Worm (Caenorhabditis elegans): Measurements from ENCODE around the gene col-158.

The col-158 gene

ce11 chrV:11859082-11859858 is 29.9 kb downstream of the col-158 start:
- TF ChIP-seq W03F9.2 (tag; optimal IDR thresholded peaks at IDR 0.05) (no peak), him-1 (tag; optimal IDR thresholded peaks at IDR 0.05) (no peak), dao-5 (tag; optimal IDR thresholded peaks at IDR 0.05) (no peak)

DNA sequence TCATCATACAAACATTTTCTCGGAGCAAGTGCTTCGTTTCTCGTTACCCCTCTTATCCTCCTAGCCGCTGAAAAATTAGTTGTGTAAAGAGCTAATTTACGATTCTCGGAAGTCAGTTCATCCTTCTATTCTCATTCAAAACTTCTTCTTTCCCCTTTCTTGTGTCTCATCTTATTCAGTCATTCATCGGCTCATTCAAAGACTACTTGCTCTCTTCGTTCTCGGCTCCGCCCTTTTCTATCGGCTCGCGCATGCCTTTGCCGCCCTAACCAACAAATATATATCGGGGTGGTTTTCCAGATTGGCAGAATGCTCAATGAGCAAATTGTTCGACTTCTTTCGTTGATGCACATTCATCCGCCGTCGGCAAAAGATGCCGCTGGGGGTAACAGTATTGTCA is 31.0 kb downstream of the col-158 start, which contains the start of gene R13H4.5:
Gene R13H4.5, plus strand, starts transcription at position 301 of the 400 bp plus-strand sequence.
- TF ChIP-seq him-1 (tag; optimal IDR thresholded peaks at IDR 0.05) = no peak
- no peak for TF ChIP-seq dao-5 (tag; optimal IDR thresholded peaks at IDR 0.05)
- no peak for TF ChIP-seq W03F9.2 (tag; optimal IDR thresholded peaks at IDR 0.05)

DNA sequence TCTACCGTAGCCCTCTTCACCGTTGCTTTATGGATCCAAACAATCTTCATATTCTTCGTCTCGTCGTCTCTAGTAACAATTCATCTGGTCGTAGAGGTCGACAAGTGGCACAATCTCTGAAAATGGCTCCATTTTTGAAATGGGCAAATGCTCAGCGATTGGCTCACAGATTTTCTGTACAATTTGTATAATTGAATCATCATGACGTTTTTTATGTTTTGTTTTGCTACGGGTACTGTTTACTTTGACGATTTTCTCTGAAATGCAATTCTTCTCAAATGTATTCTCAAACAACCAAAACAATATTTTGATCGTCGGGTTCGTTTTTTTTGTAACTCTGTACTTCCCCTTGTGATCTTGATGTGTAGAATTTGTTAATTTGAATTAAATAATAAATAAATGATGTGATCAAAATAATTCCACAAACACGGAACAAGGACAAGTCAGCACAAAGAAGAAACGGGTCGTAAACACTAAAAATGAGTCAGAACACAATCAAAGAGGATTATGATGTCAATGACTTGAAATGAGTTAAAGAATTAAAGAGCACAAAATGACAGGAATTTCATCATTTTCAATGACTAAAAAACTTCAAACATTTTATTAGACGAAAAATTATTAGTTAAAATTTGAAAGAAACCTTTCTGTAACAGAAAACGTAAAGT is 32.6 kb downstream of the col-158 start:
- no peak for TF ChIP-seq W03F9.2 (tag; optimal IDR thresholded peaks at IDR 0.05)

ce11 chrV:11862817-11863216 is 33.4 kb downstream of the col-158 start, which contains the start of gene R13H4.6:
Gene R13H4.6, plus strand, starts transcription at chrV:11863117.
- no peak for TF ChIP-seq W03F9.2 (tag; optimal IDR thresholded peaks at IDR 0.05)
- TF ChIP-seq dao-5 (tag; optimal IDR thresholded peaks at IDR 0.05) = no peak
- no peak for TF ChIP-seq him-1 (tag; optimal IDR thresholded peaks at IDR 0.05)

ce11 chrV:11868142-11868541 is 38.8 kb downstream of the col-158 start, which contains the start of gene R13H4.7:
Gene R13H4.7, minus strand, starts transcription at chrV:11868242.
- TF ChIP-seq dao-5 (tag; optimal IDR thresholded peaks at IDR 0.05) (no peak), him-1 (tag; optimal IDR thresholded peaks at IDR 0.05) (no peak), W03F9.2 (tag; optimal IDR thresholded peaks at IDR 0.05) (no peak)

- TF ChIP-seq him-1 (tag; optimal IDR thresholded peaks at IDR 0.05) = no peak
- TF ChIP-seq W03F9.2 (tag; optimal IDR thresholded peaks at IDR 0.05) = no peak
- TF ChIP-seq dao-5 (tag; optimal IDR thresholded peaks at IDR 0.05) = no peak
Measured at ce11 chrV:11875060-11875459, 45.7 kb downstream of the col-158 start, which contains the start of gene sulp-4. Gene sulp-4, plus strand, starts transcription at chrV:11875360.

- TF ChIP-seq W03F9.2 (tag; optimal IDR thresholded peaks at IDR 0.05) (no peak), dao-5 (tag; optimal IDR thresholded peaks at IDR 0.05) (no peak), him-1 (tag; optimal IDR thresholded peaks at IDR 0.05) (no peak)
Measured at ce11 chrV:11876657-11877056, 47.3 kb downstream of the col-158 start.

ce11 chrV:11879732-11880131 is 50.4 kb downstream of the col-158 start, which contains the start of gene sulp-5:
Gene sulp-5, plus strand, starts transcription at chrV:11880032.
- TF ChIP-seq him-1 (tag; optimal IDR thresholded peaks at IDR 0.05) (no peak), dao-5 (tag; optimal IDR thresholded peaks at IDR 0.05) (no peak), W03F9.2 (tag; optimal IDR thresholded peaks at IDR 0.05) (no peak)
